Worm (Caenorhabditis elegans) whole organism, young adult: Measurements from ENCODE around the gene pqn-2.

Experiments used
- B0261.1 ChIP-seq: sonication (generic microtip); optimal IDR thresholded peaks from 2 replicates; lab custom pipeline; 2016; ENCODE audit warnings: mild to moderate bottlenecking, missing genetic modification characterization, moderate library complexity, missing compliant biosample characterization
- D2030.7 ChIP-seq: fragments of 200-800 bp; sonication (Bioruptor generic); IDR thresholded peaks from 2 replicates; pipeline ENCODE4 v1.3.6; 2022; ENCODE audit warnings: missing genetic modification reagents, missing genetic modification characterization, missing compliant biosample characterization
- F10E7.11 ChIP-seq: sonication (generic microtip); optimal IDR thresholded peaks from 2 replicates; lab custom pipeline; 2017; ENCODE audit warnings: mild to moderate bottlenecking, missing genetic modification characterization, moderate library complexity, missing compliant biosample characterization
- F37B4.10 ChIP-seq: fragments of 200-800 bp; sonication (Bioruptor generic); IDR thresholded peaks from 2 replicates; pipeline ENCODE4 v1.3.6; 2022; ENCODE audit warnings: missing genetic modification characterization, missing compliant biosample characterization
- F39B2.1 ChIP-seq: fragments of 200-800 bp; sonication (Bioruptor generic); IDR thresholded peaks from 2 replicates; pipeline ENCODE4 v1.3.6; 2022; ENCODE audit warnings: missing genetic modification reagents, missing genetic modification characterization, missing compliant biosample characterization
- F52B5.7 ChIP-seq: sonication (generic microtip); optimal IDR thresholded peaks from 2 replicates; lab custom pipeline; 2016; ENCODE audit warnings: mild to moderate bottlenecking, missing genetic modification characterization, missing compliant biosample characterization
- K12H6.12 ChIP-seq: fragments of 200-800 bp; sonication (Bioruptor generic); optimal IDR thresholded peaks from 2 replicates; lab custom pipeline; 2018; ENCODE audit warnings: mild to moderate bottlenecking, missing genetic modification characterization, missing compliant biosample characterization
- Y53F4B.3 ChIP-seq: fragments of 200-800 bp; sonication (Bioruptor generic); IDR thresholded peaks from 2 replicates; pipeline ENCODE4 v1.3.6; 2022; ENCODE audit warnings: missing genetic modification reagents, missing genetic modification characterization, missing compliant biosample characterization
- Y67H2A.10 ChIP-seq: fragments of 200-800 bp; sonication (Bioruptor generic); conservative IDR thresholded peaks from 2 replicates; pipeline ENCODE4 v1.3.6; 2022; ENCODE audit warnings: missing genetic modification reagents, missing genetic modification characterization, missing compliant biosample characterization
- Y95B8A.8 ChIP-seq: fragments of 200-800 bp; sonication (Bioruptor generic); IDR thresholded peaks from 2 replicates; pipeline ENCODE4 v1.3.6; 2022; ENCODE audit warnings: missing genetic modification reagents, missing genetic modification characterization, missing compliant biosample characterization
- akir-1 ChIP-seq: fragments of 200-800 bp; sonication (Bioruptor generic); optimal IDR thresholded peaks from 2 replicates; lab custom pipeline; 2018; ENCODE audit warnings: mild to moderate bottlenecking, missing genetic modification characterization, moderate library complexity, missing compliant biosample characterization
- atf-7 ChIP-seq: sonication (generic microtip); optimal IDR thresholded peaks from 2 replicates; lab custom pipeline; 2017; ENCODE audit warnings: mild to moderate bottlenecking, missing genetic modification characterization, missing compliant biosample characterization
- athp-1 ChIP-seq: sonication (generic microtip); optimal IDR thresholded peaks from 2 replicates; lab custom pipeline; 2017; ENCODE audit warnings: mild to moderate bottlenecking, missing genetic modification characterization, missing compliant biosample characterization
- bed-1 ChIP-seq: fragments of 200-800 bp; sonication (Bioruptor generic); IDR thresholded peaks from 2 replicates; pipeline ENCODE4 v1.3.6; 2022; ENCODE audit warnings: missing genetic modification reagents, missing genetic modification characterization, missing compliant biosample characterization
- ceh-100 ChIP-seq: fragments of 200-800 bp; sonication (Bioruptor generic); IDR thresholded peaks from 2 replicates; pipeline ENCODE4 v1.3.6; 2022; ENCODE audit warnings: missing genetic modification reagents, missing genetic modification characterization, missing compliant biosample characterization
- ceh-91 ChIP-seq: fragments of 200-800 bp; sonication (Bioruptor generic); IDR thresholded peaks from 2 replicates; pipeline ENCODE4 v1.3.6; 2022; ENCODE audit warnings: missing genetic modification reagents, missing genetic modification characterization, missing compliant biosample characterization
- efl-1 ChIP-seq: fragments of 150-350 bp; optimal IDR thresholded peaks from 2 replicates; lab custom pipeline; 2014; ENCODE audit warnings: missing biosample characterization, missing genetic modification reagents, missing genetic modification characterization
- egrh-3 ChIP-seq: fragments of 200-800 bp; sonication (Bioruptor generic); IDR thresholded peaks from 2 replicates; pipeline ENCODE4 v1.3.6; 2022; ENCODE audit warnings: missing genetic modification reagents, missing genetic modification characterization, missing compliant biosample characterization
- fkh-3 ChIP-seq: sonication (generic microtip); optimal IDR thresholded peaks from 2 replicates; lab custom pipeline; 2016; ENCODE audit warnings: mild to moderate bottlenecking, missing genetic modification characterization, missing compliant biosample characterization
- hlh-12 ChIP-seq: sonication (generic microtip); optimal IDR thresholded peaks from 2 replicates; lab custom pipeline; 2016; ENCODE audit warnings: missing genetic modification characterization, missing compliant biosample characterization
- hrde-1 ChIP-seq: sonication (generic microtip); optimal IDR thresholded peaks from 2 replicates; lab custom pipeline; 2016; ENCODE audit warnings: missing genetic modification characterization, mild to moderate bottlenecking, missing compliant biosample characterization, moderate library complexity, missing genotype, missing genetic modification reagents, borderline replicate concordance
- lag-1 ChIP-seq: fragments of 200-800 bp; sonication (Bioruptor generic); IDR thresholded peaks from 2 replicates; pipeline ENCODE4 v1.3.6; 2022; ENCODE audit warnings: missing genetic modification reagents, missing genetic modification characterization, missing compliant biosample characterization
- let-607 ChIP-seq, 2 experiments: fragments of 200-800 bp in 1 of 2; sonication (Bioruptor generic) in 1 of 2; sonication (generic microtip) in 1 of 2; optimal IDR thresholded peaks; 2 replicates each; lab custom pipeline; 2016 to 2018; ENCODE audit warnings: mild to moderate bottlenecking in 2 of 2, missing compliant biosample characterization in 2 of 2, missing genetic modification characterization in 2 of 2, moderate library complexity in 2 of 2, missing genotype in 1 of 2
- lin-35 ChIP-seq, 3 experiments: fragments of 150-350 bp in 2 of 3; sonication (generic microtip) in 1 of 3; optimal IDR thresholded peaks; 2 replicates each; lab custom pipeline; 2014 to 2018; ENCODE audit warnings: missing biosample characterization in 3 of 3, missing genetic modification characterization in 3 of 3, missing genetic modification reagents in 3 of 3
- lsy-27 ChIP-seq: sonication (generic microtip); optimal IDR thresholded peaks from 2 replicates; lab custom pipeline; 2017; ENCODE audit warnings: missing genetic modification characterization, mild to moderate bottlenecking, missing compliant biosample characterization, antibody characterized with exemption, missing genotype, borderline replicate concordance; ENCODE audit not compliant: insufficient read depth
- madf-6 ChIP-seq: fragments of 200-800 bp; sonication (Bioruptor generic); IDR thresholded peaks from 2 replicates; pipeline ENCODE4 v1.3.6; 2022; ENCODE audit warnings: missing genetic modification reagents, missing genetic modification characterization, missing compliant biosample characterization
- nfya-1 ChIP-seq: sonication (generic microtip); optimal IDR thresholded peaks from 2 replicates; lab custom pipeline; 2017; ENCODE audit warnings: antibody characterized with exemption, missing compliant biosample characterization, missing genetic modification characterization, borderline replicate concordance; ENCODE audit not compliant: insufficient read depth
- nhr-90 ChIP-seq: sonication (generic microtip); optimal IDR thresholded peaks from 2 replicates; lab custom pipeline; 2016; ENCODE audit warnings: missing genotype, mild to moderate bottlenecking, missing genetic modification characterization, missing compliant biosample characterization
- rcor-1 ChIP-seq: fragments of 200-800 bp; sonication (Bioruptor generic); IDR thresholded peaks from 2 replicates; pipeline ENCODE4 v1.3.6; 2022; ENCODE audit warnings: missing genetic modification reagents, missing genetic modification characterization, missing compliant biosample characterization
- sea-2 ChIP-seq: fragments of 200-800 bp; sonication (Bioruptor generic); IDR thresholded peaks from 2 replicates; pipeline ENCODE4 v1.3.6; 2022; ENCODE audit warnings: missing genetic modification characterization, missing compliant biosample characterization
- zfh-2 ChIP-seq: fragments of 200-800 bp; sonication (Bioruptor generic); conservative IDR thresholded peaks from 2 replicates; pipeline ENCODE4 v1.3.6; 2022; ENCODE audit warnings: missing genetic modification reagents, missing genetic modification characterization, missing compliant biosample characterization
- ztf-18 ChIP-seq: sonication (generic microtip); optimal IDR thresholded peaks from 2 replicates; lab custom pipeline; 2016; ENCODE audit warnings: missing genotype, mild to moderate bottlenecking, missing genetic modification characterization, missing compliant biosample characterization
- ztf-22 ChIP-seq: fragments of 200-800 bp; sonication (Bioruptor generic); optimal IDR thresholded peaks from 2 replicates; lab custom pipeline; 2018; ENCODE audit warnings: mild to moderate bottlenecking, missing genetic modification characterization, moderate library complexity, missing compliant biosample characterization
- ztf-26 ChIP-seq: sonication (generic microtip); optimal IDR thresholded peaks from 2 replicates; lab custom pipeline; 2017; ENCODE audit warnings: missing genetic modification characterization, missing compliant biosample characterization
- ztf-6 ChIP-seq: fragments of 200-800 bp; sonication (Bioruptor generic); IDR thresholded peaks from 2 replicates; pipeline ENCODE4 v1.3.6; 2022; ENCODE audit warnings: missing genetic modification reagents, missing genetic modification characterization, missing compliant biosample characterization

pqn-2 gene

DNA sequence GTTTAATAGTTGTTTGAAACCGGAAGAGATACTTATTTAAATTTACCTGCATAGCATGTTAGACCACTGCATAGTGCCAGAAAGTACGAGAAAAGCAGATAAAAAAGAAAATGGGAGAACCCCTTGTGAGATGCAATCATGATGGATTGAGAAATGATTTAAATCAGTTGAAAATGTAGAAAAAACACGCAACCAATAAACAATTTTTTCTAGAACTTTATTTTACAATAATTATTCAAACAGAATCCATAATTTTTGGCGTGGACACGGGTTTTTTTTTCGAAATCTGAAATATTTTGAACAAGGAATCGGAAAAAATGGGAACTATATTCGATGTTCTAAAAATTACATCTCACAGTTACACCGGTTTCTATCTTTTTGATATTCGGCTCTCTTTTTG, 2.9 kb upstream of the pqn-2 start, which contains the start of gene AC3.12:
AC3.12 (minus strand) TSS at position 101 of the 400 bp plus-strand sequence.
- TF ChIP-seq Y95B8A.8 (GFP tag; lab: Robert Waterston, UW) (no peak), akir-1 (GFP tag; lab: Kevin White, UChicago) (no peak), lag-1 (GFP tag; lab: Robert Waterston, UW) (no peak), madf-6 (GFP tag; lab: Robert Waterston, UW) (no peak), hrde-1 (tag; lab: Kevin White, UChicago) (no peak), lin-35 (GFP tag; optimal IDR thresholded peaks at IDR 0.05; lab: Kevin White, UChicago) (no peak), K12H6.12 (tag; lab: Kevin White, UChicago) (no peak), rcor-1 (GFP tag; lab: Robert Waterston, UW) (no peak), F37B4.10 (no peak)
- TF ChIP-seq, all 124 proteins: peak for 0

DNA sequence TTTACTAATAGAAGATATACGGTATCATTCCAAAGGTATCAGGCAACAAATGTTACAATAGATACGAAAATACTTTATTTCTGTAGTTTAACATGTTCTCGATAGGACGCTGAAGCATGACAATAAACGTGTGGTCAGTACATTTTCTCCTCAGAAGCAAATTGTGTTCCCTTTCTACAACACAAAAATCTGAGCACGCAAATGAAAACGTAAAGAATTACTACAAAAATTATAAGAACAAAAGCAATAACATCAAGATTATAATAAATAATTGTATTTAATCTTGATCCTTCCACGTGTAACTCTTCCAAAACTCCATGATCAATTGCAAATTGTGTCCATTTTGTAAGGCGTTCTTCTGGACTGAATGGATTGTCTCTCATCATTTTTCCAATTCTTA, 2.5 kb upstream of the pqn-2 start:
- no peak for TF ChIP-seq nfya-1 (tag; lab: Kevin White, UChicago)

DNA sequence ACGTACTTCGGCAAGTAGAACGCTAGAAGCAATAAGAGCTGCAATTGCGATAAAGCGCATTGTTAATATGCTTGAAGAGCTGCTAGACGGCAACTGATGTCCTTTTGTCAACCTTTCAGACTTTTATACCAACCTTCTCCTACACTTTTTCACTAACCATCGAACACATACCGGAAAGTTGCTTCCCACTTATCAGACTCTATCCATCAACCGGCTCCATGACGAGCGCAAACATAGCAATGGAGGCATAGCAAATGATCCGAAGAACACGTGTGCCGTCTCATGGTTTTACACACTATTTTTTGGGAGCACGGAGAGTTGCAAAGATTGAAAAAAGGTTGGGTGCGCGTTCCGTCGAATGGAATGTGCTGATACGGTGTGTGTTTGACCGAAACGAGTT, 516 bp upstream of the pqn-2 start, which contains the start of gene abu-1:
abu-1 (minus strand) TSS at position 101 of the 400 bp plus-strand sequence.
- TF ChIP-seq ztf-22 (no peak), Y67H2A.10 (no peak)

DNA sequence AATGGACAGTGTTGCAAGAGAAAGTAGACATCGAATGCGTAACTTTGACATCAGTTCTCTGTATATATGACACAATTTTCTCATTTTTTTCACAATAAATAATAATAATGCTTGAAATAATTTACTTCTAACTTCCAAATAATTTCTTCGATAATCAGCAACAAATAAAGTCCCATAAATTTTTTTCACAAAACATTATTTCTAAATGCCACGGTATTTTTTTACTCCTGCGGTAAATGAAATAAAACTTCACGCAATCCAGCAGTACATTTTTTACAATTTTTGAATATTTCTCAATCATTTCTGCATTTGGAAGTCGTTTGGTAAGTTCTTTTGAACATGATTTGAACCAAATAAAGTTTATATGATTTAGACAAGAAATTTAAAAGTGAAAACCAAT, 1.7 kb downstream of the pqn-2 start, which contains the start of gene spe-10:
spe-10 (plus strand) TSS at position 301 of the 400 bp plus-strand sequence.
- no peak for TF ChIP-seq nhr-90
- no peak for TF ChIP-seq F39B2.1 (GFP tag; lab: Robert Waterston, UW)
- TF ChIP-seq ceh-91 (GFP tag; lab: Robert Waterston, UW), result no peak
- no peak for TF ChIP-seq nfya-1 (tag; lab: Kevin White, UChicago)
- TF ChIP-seq sea-2 (GFP tag; lab: Robert Waterston, UW), result no peak
- TF ChIP-seq, all 124 proteins: peak for 0

DNA sequence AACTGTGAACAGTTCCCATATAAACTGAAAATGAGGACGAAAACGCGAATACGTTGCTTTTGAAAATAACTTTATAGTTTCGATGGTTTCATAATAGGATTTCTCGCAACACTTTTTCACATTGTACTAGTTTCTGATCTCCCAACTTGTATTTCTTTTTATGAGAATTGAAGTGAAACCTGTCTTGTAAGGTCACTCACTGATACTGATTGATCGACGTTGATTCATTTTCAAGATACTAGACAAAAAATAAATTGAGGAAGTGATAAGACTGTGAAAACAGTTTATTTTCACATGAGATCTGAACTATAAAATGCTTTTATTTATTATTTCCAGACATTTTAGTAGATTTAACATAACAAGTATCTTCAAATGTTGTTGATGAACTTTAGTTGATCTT, 5.2 kb downstream of the pqn-2 start:
- no peak for TF ChIP-seq athp-1 (tag; lab: Kevin White, UChicago)
- no peak for TF ChIP-seq fkh-3

DNA sequence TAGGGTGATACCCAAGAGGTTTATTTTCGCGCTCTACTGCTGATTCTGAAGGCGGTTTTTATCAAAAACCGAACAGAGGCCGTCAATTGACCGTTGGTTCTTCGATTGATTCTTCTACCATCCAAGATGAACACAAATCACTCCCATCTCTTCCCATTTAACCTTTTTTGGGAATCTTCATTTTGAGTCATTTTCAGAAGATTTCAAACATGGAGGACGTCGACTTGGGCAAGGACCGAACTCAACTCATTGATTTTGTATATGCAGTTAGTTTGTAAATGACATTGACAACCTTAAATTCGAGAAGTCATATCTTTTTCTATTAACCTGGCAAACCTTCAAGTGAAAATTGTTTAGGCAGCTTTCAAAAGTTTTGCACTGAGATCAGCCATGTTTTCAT, 6.1 kb downstream of the pqn-2 start, which contains the start of gene AC3.5:
AC3.5 (plus strand) TSS at position 210 of the 400 bp plus-strand sequence.
- TF ChIP-seq lag-1 (GFP tag; lab: Robert Waterston, UW) (no peak), K12H6.12 (tag; lab: Kevin White, UChicago) (no peak), efl-1 (no peak), D2030.7 (no peak), lsy-27 (tag; lab: Kevin White, UChicago) (no peak), hlh-12 (tag; lab: Kevin White, UChicago) (no peak), F52B5.7 (no peak), egrh-3 (GFP tag; lab: Robert Waterston, UW) (no peak), athp-1 (tag; lab: Kevin White, UChicago) (no peak), bed-1 (no peak), Y53F4B.3 (GFP tag; lab: Robert Waterston, UW) (no peak)
- TF ChIP-seq, all 124 proteins: peak for 0

DNA sequence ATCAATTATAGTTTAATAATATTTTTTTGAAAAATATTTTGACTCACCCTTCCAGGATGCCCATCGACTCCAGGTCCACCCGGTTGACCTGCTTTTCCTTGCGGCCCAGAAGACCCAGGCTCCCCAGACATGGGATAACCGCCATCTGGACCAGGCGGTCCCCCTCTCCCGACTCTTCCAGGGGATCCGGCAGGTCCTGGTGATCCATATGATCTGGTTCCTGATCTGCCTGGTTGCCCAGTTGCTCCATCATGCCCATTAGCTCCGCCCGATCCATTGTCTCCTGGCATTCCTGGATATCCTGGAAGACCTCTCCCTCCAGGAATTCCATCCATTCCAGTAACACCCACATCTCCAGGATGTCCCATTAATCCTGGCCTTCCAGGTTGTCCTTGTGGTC, 11.5 kb downstream of the pqn-2 start:
- no peak for TF ChIP-seq F10E7.11 (tag; lab: Kevin White, UChicago)
- TF ChIP-seq B0261.1 (tag; lab: Kevin White, UChicago), result no peak
- no peak for TF ChIP-seq atf-7
- TF ChIP-seq ztf-6 (GFP tag; lab: Robert Waterston, UW), result no peak
- TF ChIP-seq ztf-22, result no peak
- no peak for TF ChIP-seq ceh-100 (GFP tag; lab: Robert Waterston, UW)
- no peak for TF ChIP-seq let-607 (tag; optimal IDR thresholded peaks at IDR 0.05; lab: Kevin White, UChicago)
- TF ChIP-seq ztf-18, result no peak
- no peak for TF ChIP-seq ztf-26 (tag; lab: Kevin White, UChicago)
- no peak for TF ChIP-seq zfh-2
- TF ChIP-seq F39B2.1 (GFP tag; lab: Robert Waterston, UW), result no peak
